Worm (Caenorhabditis elegans): ENCODE data around the gene lin-39.
A peak's percentile ranks its signal among the peaks of the same experiment; 100 is the strongest.

The lin-39 gene

ce11 chrIII:7571726-7572125 lies 35.3 kb upstream of the lin-39 start (continued):
- 0 out of 2 replicates have a peak, but pooled peaks have one; percentile 33 for TF ChIP-seq C17E4.6 (GFP tag; IDR thresholded peaks at IDR 0.05)
- TF ChIP-seq lsy-27 (tag; optimal IDR thresholded peaks at IDR 0.05; ENCODE audit: borderline replicate concordance, insufficient read depth): no peak
- no peak for TF ChIP-seq lin-35 (GFP tag; optimal IDR thresholded peaks at IDR 0.05)
- no peak for TF ChIP-seq atf-7 (tag; optimal IDR thresholded peaks at IDR 0.05)
- TF ChIP-seq athp-1 (tag; optimal IDR thresholded peaks at IDR 0.05): no peak
- peak; percentile 19 for TF ChIP-seq die-1 (tag; optimal IDR thresholded peaks at IDR 0.05)
- no peak for TF ChIP-seq sdz-38 (tag; optimal IDR thresholded peaks at IDR 0.05)
- TF ChIP-seq tbx-9 (tag; optimal IDR thresholded peaks at IDR 0.05; ENCODE audit: borderline replicate concordance): no peak
- peak; percentile 54 for TF ChIP-seq lsl-1 (GFP tag; optimal IDR thresholded peaks at IDR 0.05)
- TF ChIP-seq bed-1 (GFP tag; IDR thresholded peaks at IDR 0.05): no peak
- no peak for TF ChIP-seq madf-8 (GFP tag; conservative IDR thresholded peaks at IDR 0.05)
- no peak for TF ChIP-seq attf-6 (GFP tag; IDR thresholded peaks at IDR 0.05)
- TF ChIP-seq sea-2 (GFP tag; IDR thresholded peaks at IDR 0.05): no peak
- no peak for TF ChIP-seq zim-3 (tag; optimal IDR thresholded peaks at IDR 0.05)
- no peak for TF ChIP-seq K11D2.4 (GFP tag; IDR thresholded peaks at IDR 0.05)
- no peak for TF ChIP-seq F33H1.4 (GFP tag; IDR thresholded peaks at IDR 0.05)
- TF ChIP-seq let-526 (GFP tag; IDR thresholded peaks at IDR 0.05): no peak
- TF ChIP-seq ceh-79 (tag; optimal IDR thresholded peaks at IDR 0.05): no peak
- TF ChIP-seq mxl-1 (tag; optimal IDR thresholded peaks at IDR 0.05): no peak
- TF ChIP-seq efl-1 (GFP tag; optimal IDR thresholded peaks at IDR 0.05): no peak
- TF ChIP-seq Y53F4B.3 (GFP tag; IDR thresholded peaks at IDR 0.05): no peak
- TF ChIP-seq Y95B8A.8 (GFP tag; IDR thresholded peaks at IDR 0.05): no peak
- no peak for TF ChIP-seq hsf-1 (GFP tag; IDR thresholded peaks at IDR 0.05)
- no peak for TF ChIP-seq bed-2 (GFP tag; IDR thresholded peaks at IDR 0.05)
- TF ChIP-seq mes-4 (tag; optimal IDR thresholded peaks at IDR 0.05): no peak
- TF ChIP-seq C06A6.2 (GFP tag; conservative IDR thresholded peaks at IDR 0.05): no peak
- peak; percentile 20; the same call in 1 of the 2 replicates for TF ChIP-seq ceh-100 (GFP tag; IDR thresholded peaks at IDR 0.05)
- no peak for TF ChIP-seq ztf-26 (tag; optimal IDR thresholded peaks at IDR 0.05)
- TF ChIP-seq nfyb-1 (GFP tag; IDR thresholded peaks at IDR 0.05): no peak
- no peak for TF ChIP-seq Y53G8AR.9 (GFP tag; conservative IDR thresholded peaks at IDR 0.05)
- TF ChIP-seq madf-6 (GFP tag; IDR thresholded peaks at IDR 0.05): peak; percentile 56
- TF ChIP-seq fkh-3 (tag; optimal IDR thresholded peaks at IDR 0.05): no peak
- no peak for TF ChIP-seq snpc-1.3 (tag; optimal IDR thresholded peaks at IDR 0.05; ENCODE audit: insufficient read depth)
- TF ChIP-seq ets-4 (GFP tag; optimal IDR thresholded peaks at IDR 0.05): no peak
- TF ChIP-seq lir-1 (GFP tag; conservative IDR thresholded peaks at IDR 0.05): no peak
- no peak for TF ChIP-seq B0261.1 (tag; optimal IDR thresholded peaks at IDR 0.05)
- TF ChIP-seq madf-3 (GFP tag; IDR thresholded peaks at IDR 0.05): 0 out of 2 replicates have a peak, but pooled peaks have one; percentile 31
- no peak for TF ChIP-seq nfya-1 (tag; optimal IDR thresholded peaks at IDR 0.05; ENCODE audit: borderline replicate concordance, insufficient read depth)
- TF ChIP-seq hrde-1 (tag; optimal IDR thresholded peaks at IDR 0.05; ENCODE audit: borderline replicate concordance): peak; percentile 76
- TF ChIP-seq ceh-58 (GFP tag; IDR thresholded peaks at IDR 0.05): no peak
- peak; percentile 15 for TF ChIP-seq ztf-18 (tag; optimal IDR thresholded peaks at IDR 0.05)
- TF ChIP-seq dpl-1 (GFP tag; optimal IDR thresholded peaks at IDR 0.05): no peak
- no peak for TF ChIP-seq T26A5.8 (tag; optimal IDR thresholded peaks at IDR 0.05)
- no peak for TF ChIP-seq tbp1 (GFP tag; optimal IDR thresholded peaks at IDR 0.05)
- TF ChIP-seq ztf-6 (GFP tag; IDR thresholded peaks at IDR 0.05): no peak
- TF ChIP-seq ztf-22 (GFP tag; optimal IDR thresholded peaks at IDR 0.05): no peak
- TF ChIP-seq F39B2.1 (GFP tag; IDR thresholded peaks at IDR 0.05): no peak
- no peak for TF ChIP-seq dpff-1 (tag; optimal IDR thresholded peaks at IDR 0.05)
- TF ChIP-seq him-1 (tag; optimal IDR thresholded peaks at IDR 0.05): peak; percentile 51
- no peak for TF ChIP-seq nhr-80 (tag; optimal IDR thresholded peaks at IDR 0.05)
